Worm (Caenorhabditis elegans): ENCODE measurements around the gene clec-265.

clec-265 gene

DNA sequence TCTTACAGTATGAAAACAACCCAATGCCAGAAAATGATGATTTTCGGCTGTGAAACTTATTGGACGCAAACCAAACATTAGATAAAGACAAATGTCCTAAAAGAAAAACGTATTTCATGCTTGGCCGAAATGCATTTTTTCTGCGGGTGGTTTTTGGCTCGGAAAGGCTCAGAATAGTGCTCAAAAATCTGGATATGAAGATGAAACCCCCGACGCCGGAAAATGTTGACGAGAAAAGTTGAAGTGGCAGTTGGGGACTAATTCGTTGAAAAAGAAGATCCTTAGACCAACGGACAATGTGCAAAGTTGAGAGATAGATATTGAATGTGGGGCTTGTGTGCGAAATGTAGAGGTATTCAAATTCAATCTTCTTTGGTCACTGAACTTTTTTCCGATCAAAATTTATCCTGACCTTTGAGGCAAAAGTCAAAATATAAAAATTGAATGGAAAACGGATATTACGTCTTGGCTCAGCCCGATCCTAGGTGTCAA, 13.0 kb upstream of the clec-265 start, which contains the start of gene flp-18:
Gene flp-18 (minus strand): TSS at position 51 of the 492 bp plus-strand sequence.
- TF ChIP-seq F13C5.2 (tag; optimal IDR thresholded peaks at IDR 0.05): no peak
- TF ChIP-seq tbx-11 (GFP tag; IDR thresholded peaks at IDR 0.05): no peak
- no peak for TF ChIP-seq pes-1 (GFP tag; IDR thresholded peaks at IDR 0.05)
- TF ChIP-seq ama-1 (optimal IDR thresholded peaks at IDR 0.05): no peak
- no peak for TF ChIP-seq scrt-1 (GFP tag; IDR thresholded peaks at IDR 0.05)
- no peak for TF ChIP-seq ceh-13 (GFP tag; optimal IDR thresholded peaks at IDR 0.05)
- TF ChIP-seq aly-1 (tag; optimal IDR thresholded peaks at IDR 0.05): no peak
- no peak for TF ChIP-seq hmbx-1 (tag; optimal IDR thresholded peaks at IDR 0.05)
- no peak for TF ChIP-seq B0310.2 (tag; optimal IDR thresholded peaks at IDR 0.05)
- no peak for TF ChIP-seq ceh-36 (tag; optimal IDR thresholded peaks at IDR 0.05)
- no peak for TF ChIP-seq ets-7 (tag; optimal IDR thresholded peaks at IDR 0.05)

ce11 chrX:3019996-3020395, 11.6 kb upstream of the clec-265 start:
- TF ChIP-seq pes-1 (GFP tag; IDR thresholded peaks at IDR 0.05): no peak
- TF ChIP-seq ama-1 (optimal IDR thresholded peaks at IDR 0.05): no peak
- no peak for TF ChIP-seq ceh-36 (tag; optimal IDR thresholded peaks at IDR 0.05)
- TF ChIP-seq tbx-11 (GFP tag; IDR thresholded peaks at IDR 0.05): no peak
- TF ChIP-seq hmg-4 (GFP tag; optimal IDR thresholded peaks at IDR 0.05): no peak
- no peak for TF ChIP-seq ets-7 (tag; optimal IDR thresholded peaks at IDR 0.05)
- no peak for TF ChIP-seq ceh-13 (GFP tag; optimal IDR thresholded peaks at IDR 0.05)
- TF ChIP-seq tra-4 (tag; optimal IDR thresholded peaks at IDR 0.05): no peak
- no peak for TF ChIP-seq tbx-37 (GFP tag; conservative IDR thresholded peaks at IDR 0.05)
- no peak for TF ChIP-seq F13C5.2 (tag; optimal IDR thresholded peaks at IDR 0.05)
- no peak for TF ChIP-seq sea-1 (GFP tag; conservative IDR thresholded peaks at IDR 0.05)
- TF ChIP-seq aly-1 (tag; optimal IDR thresholded peaks at IDR 0.05): no peak
- no peak for TF ChIP-seq scrt-1 (GFP tag; IDR thresholded peaks at IDR 0.05)
- TF ChIP-seq hmbx-1 (tag; optimal IDR thresholded peaks at IDR 0.05): no peak
- TF ChIP-seq hnd-1 (tag; optimal IDR thresholded peaks at IDR 0.05): no peak
- no peak for TF ChIP-seq flt-1 (GFP tag; IDR thresholded peaks at IDR 0.05)
- TF ChIP-seq B0310.2 (tag; optimal IDR thresholded peaks at IDR 0.05): no peak

- no peak for TF ChIP-seq pes-1 (GFP tag; IDR thresholded peaks at IDR 0.05)
- no peak for TF ChIP-seq flt-1 (GFP tag; IDR thresholded peaks at IDR 0.05)
- TF ChIP-seq tbx-37 (GFP tag; conservative IDR thresholded peaks at IDR 0.05): no peak
- no peak for TF ChIP-seq hmbx-1 (tag; optimal IDR thresholded peaks at IDR 0.05)
- no peak for TF ChIP-seq sea-1 (GFP tag; conservative IDR thresholded peaks at IDR 0.05)
- TF ChIP-seq hnd-1 (tag; optimal IDR thresholded peaks at IDR 0.05): no peak
- no peak for TF ChIP-seq ama-1 (optimal IDR thresholded peaks at IDR 0.05)
- TF ChIP-seq aly-1 (tag; optimal IDR thresholded peaks at IDR 0.05): no peak
- no peak for TF ChIP-seq F13C5.2 (tag; optimal IDR thresholded peaks at IDR 0.05)
- TF ChIP-seq hmg-4 (GFP tag; optimal IDR thresholded peaks at IDR 0.05): no peak
- TF ChIP-seq ceh-13 (GFP tag; optimal IDR thresholded peaks at IDR 0.05): no peak
- no peak for TF ChIP-seq scrt-1 (GFP tag; IDR thresholded peaks at IDR 0.05)
- no peak for TF ChIP-seq ceh-36 (tag; optimal IDR thresholded peaks at IDR 0.05)
Observed at ce11 chrX:3021466-3021865, 10.1 kb upstream of the clec-265 start.

- TF ChIP-seq hmg-4 (GFP tag; optimal IDR thresholded peaks at IDR 0.05) (no peak), flt-1 (GFP tag; IDR thresholded peaks at IDR 0.05) (no peak), pes-1 (GFP tag; IDR thresholded peaks at IDR 0.05) (no peak), aly-1 (tag; optimal IDR thresholded peaks at IDR 0.05) (no peak), scrt-1 (GFP tag; IDR thresholded peaks at IDR 0.05) (no peak), tbx-11 (GFP tag; IDR thresholded peaks at IDR 0.05) (no peak), sea-1 (GFP tag; conservative IDR thresholded peaks at IDR 0.05) (no peak), tbx-37 (GFP tag; conservative IDR thresholded peaks at IDR 0.05) (no peak), hmbx-1 (tag; optimal IDR thresholded peaks at IDR 0.05) (no peak), B0310.2 (tag; optimal IDR thresholded peaks at IDR 0.05) (no peak), ceh-36 (tag; optimal IDR thresholded peaks at IDR 0.05) (no peak), ets-7 (tag; optimal IDR thresholded peaks at IDR 0.05) (no peak), tra-4 (tag; optimal IDR thresholded peaks at IDR 0.05) (no peak), F13C5.2 (tag; optimal IDR thresholded peaks at IDR 0.05) (no peak), hnd-1 (tag; optimal IDR thresholded peaks at IDR 0.05) (no peak), ama-1 (optimal IDR thresholded peaks at IDR 0.05) (no peak)
Observed at ce11 chrX:3022330-3023088, 9.1 kb upstream of the clec-265 start.

DNA sequence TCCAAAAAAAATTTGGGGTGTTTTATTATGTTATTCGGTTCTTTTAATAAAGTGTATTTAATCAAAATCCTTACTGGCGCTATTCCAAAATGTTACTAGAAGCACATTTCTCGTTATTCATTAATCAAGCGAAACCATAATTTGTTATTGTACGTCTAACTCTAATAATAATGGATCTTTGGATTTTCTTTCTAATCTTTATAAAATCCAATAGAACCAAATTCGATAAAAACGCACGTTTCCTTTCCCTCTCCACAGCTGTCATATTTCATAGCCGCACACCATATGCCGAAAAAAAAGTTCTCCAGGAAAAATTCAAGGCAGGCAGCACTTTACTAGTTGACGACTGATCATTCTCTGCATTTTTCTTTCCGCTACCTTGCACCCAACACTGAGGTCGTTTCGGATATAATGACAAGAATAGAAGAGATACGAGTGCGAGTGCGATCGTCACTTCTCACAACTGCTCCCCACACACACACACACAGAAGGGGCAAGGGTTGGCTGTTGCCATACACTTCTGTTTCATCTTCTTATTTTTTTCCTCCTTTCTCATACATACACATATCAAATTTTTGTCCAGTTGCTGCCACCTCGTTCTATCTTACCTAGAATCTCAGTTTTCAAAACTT, 7.9 kb upstream of the clec-265 start:
- TF ChIP-seq sea-1 (GFP tag; conservative IDR thresholded peaks at IDR 0.05): no peak
- no peak for TF ChIP-seq hnd-1 (tag; optimal IDR thresholded peaks at IDR 0.05)
- no peak for TF ChIP-seq B0310.2 (tag; optimal IDR thresholded peaks at IDR 0.05)
- TF ChIP-seq scrt-1 (GFP tag; IDR thresholded peaks at IDR 0.05): no peak
- no peak for TF ChIP-seq F13C5.2 (tag; optimal IDR thresholded peaks at IDR 0.05)
- no peak for TF ChIP-seq tra-4 (tag; optimal IDR thresholded peaks at IDR 0.05)
- no peak for TF ChIP-seq ets-7 (tag; optimal IDR thresholded peaks at IDR 0.05)
- TF ChIP-seq tbx-37 (GFP tag; conservative IDR thresholded peaks at IDR 0.05): no peak
- TF ChIP-seq ceh-13 (GFP tag; optimal IDR thresholded peaks at IDR 0.05): no peak
- no peak for TF ChIP-seq pes-1 (GFP tag; IDR thresholded peaks at IDR 0.05)
- TF ChIP-seq ceh-36 (tag; optimal IDR thresholded peaks at IDR 0.05): no peak
- TF ChIP-seq hmg-4 (GFP tag; optimal IDR thresholded peaks at IDR 0.05): no peak
- no peak for TF ChIP-seq flt-1 (GFP tag; IDR thresholded peaks at IDR 0.05)
- TF ChIP-seq ama-1 (optimal IDR thresholded peaks at IDR 0.05): no peak
- no peak for TF ChIP-seq tbx-11 (GFP tag; IDR thresholded peaks at IDR 0.05)
- no peak for TF ChIP-seq aly-1 (tag; optimal IDR thresholded peaks at IDR 0.05)
- TF ChIP-seq hmbx-1 (tag; optimal IDR thresholded peaks at IDR 0.05): no peak

ce11 chrX:3024637-3025113, 6.9 kb upstream of the clec-265 start, which contains the start of gene aqp-7:
aqp-7 (plus strand) TSS chrX:3025063.
- TF ChIP-seq hmg-4 (GFP tag; optimal IDR thresholded peaks at IDR 0.05) (no peak), B0310.2 (tag; optimal IDR thresholded peaks at IDR 0.05) (no peak), sea-1 (GFP tag; conservative IDR thresholded peaks at IDR 0.05) (no peak), hmbx-1 (tag; optimal IDR thresholded peaks at IDR 0.05) (no peak), tbx-37 (GFP tag; conservative IDR thresholded peaks at IDR 0.05) (no peak), ceh-36 (tag; optimal IDR thresholded peaks at IDR 0.05) (no peak), flt-1 (GFP tag; IDR thresholded peaks at IDR 0.05) (no peak), ets-7 (tag; optimal IDR thresholded peaks at IDR 0.05) (no peak), tbx-11 (GFP tag; IDR thresholded peaks at IDR 0.05) (no peak), hnd-1 (tag; optimal IDR thresholded peaks at IDR 0.05) (no peak), aly-1 (tag; optimal IDR thresholded peaks at IDR 0.05) (no peak), ama-1 (optimal IDR thresholded peaks at IDR 0.05) (no peak)
